Worm (Caenorhabditis elegans): ENCODE data around the gene fbxa-11.

- TF ChIP-seq flt-1 (GFP tag; IDR thresholded peaks at IDR 0.05) = no peak
- no peak for TF ChIP-seq ama-1 (optimal IDR thresholded peaks at IDR 0.05)
- TF ChIP-seq aly-1 (tag; optimal IDR thresholded peaks at IDR 0.05) = no peak
- no peak for TF ChIP-seq pes-1 (GFP tag; IDR thresholded peaks at IDR 0.05)
- no peak for TF ChIP-seq hnd-1 (tag; optimal IDR thresholded peaks at IDR 0.05)
- no peak for TF ChIP-seq tbx-11 (GFP tag; IDR thresholded peaks at IDR 0.05)
- TF ChIP-seq F13C5.2 (tag; optimal IDR thresholded peaks at IDR 0.05) = no peak
- TF ChIP-seq sea-1 (GFP tag; conservative IDR thresholded peaks at IDR 0.05) = no peak
- TF ChIP-seq ceh-36 (tag; optimal IDR thresholded peaks at IDR 0.05) = no peak
- TF ChIP-seq ceh-13 (GFP tag; optimal IDR thresholded peaks at IDR 0.05) = no peak
These were observed 14.0 kb downstream of the fbxa-11 start for ce11 chrIII:964637-965036.

All from whole organism, early embryonic.